Fruit fly (Drosophila melanogaster) whole organism: ENCODE results near the gene Lim3.

ENCODE experiments used
- CG8478 ChIP-seq: fragments of >200 bp; optimal IDR thresholded peaks from 2 replicates; lab custom pipeline; 2018; ENCODE audit warnings: inconsistent platforms
- Dll ChIP-seq: fragments of >200 bp; optimal IDR thresholded peaks from 2 replicates; lab custom pipeline; 2017
- EcR ChIP-seq, 2 experiments: fragments of >200 bp; optimal IDR thresholded peaks; 2 replicates each; lab custom pipeline; 2017; ENCODE audit warnings: missing biosample characterization in 2 of 2, missing genetic modification characterization in 2 of 2, missing genetic modification reagents in 2 of 2
- pan ChIP-seq: fragments of >200 bp; optimal IDR thresholded peaks from 2 replicates; lab custom pipeline; 2017
- psq ChIP-seq: fragments of >200 bp; optimal IDR thresholded peaks from 2 replicates; lab custom pipeline; 2017
- usp ChIP-seq: fragments of >200 bp; optimal IDR thresholded peaks from 2 replicates; lab custom pipeline; 2017; ENCODE audit warnings: missing biosample characterization, missing genetic modification characterization, mixed read lengths

The Lim3 gene

dm6 chr2L:19108377-19108876 lies at the start of gene Lim3:
Gene Lim3 (minus strand): TSS chr2L:19108427.
- TF ChIP-seq CG8478 (lab: Kevin White, UChicago) (no peak), psq (lab: Kevin White, UChicago) (no peak), Dll (lab: Kevin White, UChicago) (no peak), pan (lab: Kevin White, UChicago) (no peak), EcR (GFP tag; optimal IDR thresholded peaks at IDR 0.05; lab: Kevin White, UChicago) (no peak), usp (no peak)

- TF ChIP-seq pan (lab: Kevin White, UChicago): no peak
- no peak for TF ChIP-seq psq (lab: Kevin White, UChicago)
- no peak for TF ChIP-seq usp
- no peak for TF ChIP-seq Dll (lab: Kevin White, UChicago)
- TF ChIP-seq EcR (GFP tag; optimal IDR thresholded peaks at IDR 0.05; lab: Kevin White, UChicago): peak in 1 of 2 experiments; percentile 81
Measured at dm6 chr2L:19156737-19157287, 48.6 kb upstream of the Lim3 start.

- TF ChIP-seq usp (no peak), pan (lab: Kevin White, UChicago) (no peak), EcR (GFP tag; optimal IDR thresholded peaks at IDR 0.05; lab: Kevin White, UChicago) (peak in 1 of 2 experiments; percentile 67), CG8478 (lab: Kevin White, UChicago) (no peak), psq (lab: Kevin White, UChicago) (no peak)
Measured at dm6 chr2L:19155937-19156736, 47.9 kb upstream of the Lim3 start.

- TF ChIP-seq pan (lab: Kevin White, UChicago): no peak
- peak in 1 of 2 experiments; percentile 52 for TF ChIP-seq EcR (GFP tag; optimal IDR thresholded peaks at IDR 0.05; lab: Kevin White, UChicago)
Measured at dm6 chr2L:19154893-19155389, 46.7 kb upstream of the Lim3 start.

dm6 chr2L:19146645-19147044 lies 38.4 kb upstream of the Lim3 start:
- TF ChIP-seq usp (no peak), EcR (GFP tag; optimal IDR thresholded peaks at IDR 0.05; lab: Kevin White, UChicago) (no peak)

- TF ChIP-seq usp (no peak), EcR (GFP tag; optimal IDR thresholded peaks at IDR 0.05; lab: Kevin White, UChicago) (no peak), pan (lab: Kevin White, UChicago) (no peak), psq (lab: Kevin White, UChicago) (no peak), Dll (lab: Kevin White, UChicago) (no peak), CG8478 (lab: Kevin White, UChicago) (no peak)
Measured at dm6 chr2L:19146047-19146446, 37.8 kb upstream of the Lim3 start.

dm6 chr2L:19144115-19144514 lies 35.9 kb upstream of the Lim3 start:
- TF ChIP-seq usp (no peak), EcR (GFP tag; optimal IDR thresholded peaks at IDR 0.05; lab: Kevin White, UChicago) (no peak), Dll (lab: Kevin White, UChicago) (no peak), CG8478 (lab: Kevin White, UChicago) (no peak), pan (lab: Kevin White, UChicago) (no peak), psq (lab: Kevin White, UChicago) (no peak)

- TF ChIP-seq pan (lab: Kevin White, UChicago) (no peak), EcR (GFP tag; optimal IDR thresholded peaks at IDR 0.05; lab: Kevin White, UChicago) (peak; percentile 85), psq (lab: Kevin White, UChicago) (no peak), Dll (lab: Kevin White, UChicago) (no peak), CG8478 (lab: Kevin White, UChicago) (peak; percentile 31), usp (no peak)
Measured at dm6 chr2L:19142176-19142870, 34.1 kb upstream of the Lim3 start.

- peak; percentile 49 for TF ChIP-seq Dll (lab: Kevin White, UChicago)
- no peak for TF ChIP-seq usp
Measured at dm6 chr2L:19141435-19142126, 33.4 kb upstream of the Lim3 start.

- TF ChIP-seq psq (lab: Kevin White, UChicago) (no peak), EcR (GFP tag; optimal IDR thresholded peaks at IDR 0.05; lab: Kevin White, UChicago) (no peak), pan (lab: Kevin White, UChicago) (no peak), Dll (lab: Kevin White, UChicago) (no peak), usp (no peak), CG8478 (lab: Kevin White, UChicago) (no peak)
Measured at dm6 chr2L:19140984-19141262, 32.7 kb upstream of the Lim3 start.

dm6 chr2L:19140257-19140983 lies 32.2 kb upstream of the Lim3 start:
- TF ChIP-seq EcR (GFP tag; optimal IDR thresholded peaks at IDR 0.05; lab: Kevin White, UChicago) (no peak), pan (lab: Kevin White, UChicago) (no peak), psq (lab: Kevin White, UChicago) (no peak), usp (no peak), Dll (lab: Kevin White, UChicago) (no peak), CG8478 (lab: Kevin White, UChicago) (no peak)
